Fruit fly (Drosophila melanogaster) whole organism, pupa: ENCODE measurements around the gene beta-PheRS.

ENCODE experiments used
- CG8159 ChIP-seq: fragments of 200-800 bp; sonication (Bioruptor generic); optimal IDR thresholded peaks from 3 replicates; lab custom pipeline; 2018; ENCODE audit warnings: missing biosample characterization, mild to moderate bottlenecking, missing genetic modification characterization, moderate library complexity
- Pif1A ChIP-seq: fragments of 200-800 bp; sonication (Bioruptor generic); optimal IDR thresholded peaks from 3 replicates; lab custom pipeline; 2016; ENCODE audit warnings: missing biosample characterization, missing genetic modification characterization
- Snoo ChIP-seq: fragments of 200-800 bp; sonication (Bioruptor generic); optimal IDR thresholded peaks from 3 replicates; lab custom pipeline; 2017; ENCODE audit warnings: missing biosample characterization, mild to moderate bottlenecking, missing genetic modification characterization, inconsistent platforms

DNA sequence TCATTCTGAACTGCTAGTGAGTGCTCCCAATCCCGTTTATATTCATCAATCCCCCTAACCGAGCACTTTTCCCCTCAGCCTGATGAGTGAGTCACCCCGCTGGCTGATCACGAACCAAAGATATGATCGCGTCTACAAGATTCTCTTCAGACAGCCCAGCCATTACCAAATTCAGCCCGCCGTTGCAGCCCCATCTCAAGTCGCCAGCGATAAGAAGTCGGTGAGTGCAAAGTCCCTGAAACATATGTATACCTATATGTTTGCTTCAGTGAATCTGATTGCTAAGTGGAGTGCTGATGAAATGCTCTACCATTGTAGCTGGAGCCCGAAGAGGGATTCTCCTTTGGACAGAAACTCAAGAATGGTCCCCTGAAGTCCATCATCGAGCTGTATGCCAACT lies 34.7 kb upstream of the beta-PheRS start:
- TF ChIP-seq Snoo (no peak), CG8159 (no peak), Pif1A (no peak)
